Worm (Caenorhabditis elegans): ENCODE results near the gene twk-3.

The twk-3 gene

ce11 chrII:8185016-8185493 lies 27.5 kb downstream of the twk-3 start, which contains the start of the genes mig-5 and cct-1 (continued):
- TF ChIP-seq ceh-45 (GFP tag; IDR thresholded peaks at IDR 0.05) (no peak), hlh-13 (GFP tag; optimal IDR thresholded peaks at IDR 0.05) (no peak), pqm-1 (tag; optimal IDR thresholded peaks at IDR 0.05) (no peak), unc-55 (GFP tag; optimal IDR thresholded peaks at IDR 0.05) (peak; percentile 86), ahr-1 (tag; optimal IDR thresholded peaks at IDR 0.05) (no peak), fkh-6 (tag; optimal IDR thresholded peaks at IDR 0.05) (no peak), lin-11 (tag; optimal IDR thresholded peaks at IDR 0.05) (no peak), ceh-14 (tag; optimal IDR thresholded peaks at IDR 0.05) (peak; percentile 80), sox-2 (GFP tag; IDR thresholded peaks at IDR 0.05) (no peak), ceh-6 (GFP tag; optimal IDR thresholded peaks at IDR 0.05) (no peak), che-1 (tag; optimal IDR thresholded peaks at IDR 0.05) (no peak), ceh-18 (tag; optimal IDR thresholded peaks at IDR 0.05) (peak; percentile 92), ceh-22 (tag; optimal IDR thresholded peaks at IDR 0.05) (no peak), pros-1 (tag; optimal IDR thresholded peaks at IDR 0.05) (no peak), C38D4.7 (GFP tag; optimal IDR thresholded peaks at IDR 0.05) (no peak), ceh-48 (tag; optimal IDR thresholded peaks at IDR 0.05) (peak; percentile 24), unc-42 (tag; optimal IDR thresholded peaks at IDR 0.05) (peak; percentile 84), ttx-3 (tag; optimal IDR thresholded peaks at IDR 0.05) (no peak), K09A11.1 (tag; optimal IDR thresholded peaks at IDR 0.05; ENCODE audit: insufficient read depth) (peak; percentile 0), sox-4 (tag; optimal IDR thresholded peaks at IDR 0.05) (no peak), hlh-8 (tag; optimal IDR thresholded peaks at IDR 0.05) (peak; percentile 60), fax-1 (tag; optimal IDR thresholded peaks at IDR 0.05) (peak; percentile 31), nhr-232 (tag; optimal IDR thresholded peaks at IDR 0.05) (no peak), elt-4 (tag; optimal IDR thresholded peaks at IDR 0.05) (no peak), Y22D7AL.16 (tag; optimal IDR thresholded peaks at IDR 0.05) (peak; percentile 28), F13H6.1 (tag; optimal IDR thresholded peaks at IDR 0.05) (peak; percentile 5), madf-2 (tag; optimal IDR thresholded peaks at IDR 0.05) (no peak), rnt-1 (tag; optimal IDR thresholded peaks at IDR 0.05) (peak; percentile 69), ceh-9 (tag; optimal IDR thresholded peaks at IDR 0.05) (no peak), pag-3 (tag; optimal IDR thresholded peaks at IDR 0.05; ENCODE audit: borderline replicate concordance) (no peak), C08G9.2 (tag; optimal IDR thresholded peaks at IDR 0.05) (no peak), ceh-30 (tag; optimal IDR thresholded peaks at IDR 0.05) (no peak), ceh-2 (tag; optimal IDR thresholded peaks at IDR 0.05) (no peak), pax-1 (tag; optimal IDR thresholded peaks at IDR 0.05) (peak; percentile 82), zip-5 (tag; optimal IDR thresholded peaks at IDR 0.05) (no peak), dve-1 (tag; optimal IDR thresholded peaks at IDR 0.05) (peak; percentile 33), unc-86 (tag; optimal IDR thresholded peaks at IDR 0.05) (peak; percentile 66), pha-2 (tag; optimal IDR thresholded peaks at IDR 0.05) (no peak)

DNA sequence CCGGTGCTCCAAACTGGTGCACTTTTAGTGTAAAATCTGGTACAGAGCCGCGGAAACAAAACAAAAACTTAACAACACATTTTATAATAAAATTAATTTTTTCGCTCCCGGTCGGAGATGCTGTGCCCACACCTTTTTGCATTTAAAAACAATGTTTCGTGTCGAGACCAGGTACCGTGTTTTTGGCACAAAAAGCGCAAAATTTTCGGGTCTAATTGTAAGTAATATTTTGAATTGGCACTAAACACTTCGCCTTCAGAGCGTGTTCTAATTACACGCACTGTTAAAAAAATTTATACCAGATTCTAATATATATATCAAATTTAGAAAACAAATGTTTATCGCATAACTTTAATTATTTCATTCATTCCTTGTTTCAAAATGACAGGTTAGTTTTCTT lies 31.1 kb downstream of the twk-3 start, which contains the start of gene dylt-3:
dylt-3 (plus strand) TSS at position 301 of the 400 bp plus-strand sequence.
- TF ChIP-seq sox-4 (tag; optimal IDR thresholded peaks at IDR 0.05) (no peak), hlh-13 (GFP tag; optimal IDR thresholded peaks at IDR 0.05) (no peak), sdc-2 (tag; optimal IDR thresholded peaks at IDR 0.05) (no peak)

DNA sequence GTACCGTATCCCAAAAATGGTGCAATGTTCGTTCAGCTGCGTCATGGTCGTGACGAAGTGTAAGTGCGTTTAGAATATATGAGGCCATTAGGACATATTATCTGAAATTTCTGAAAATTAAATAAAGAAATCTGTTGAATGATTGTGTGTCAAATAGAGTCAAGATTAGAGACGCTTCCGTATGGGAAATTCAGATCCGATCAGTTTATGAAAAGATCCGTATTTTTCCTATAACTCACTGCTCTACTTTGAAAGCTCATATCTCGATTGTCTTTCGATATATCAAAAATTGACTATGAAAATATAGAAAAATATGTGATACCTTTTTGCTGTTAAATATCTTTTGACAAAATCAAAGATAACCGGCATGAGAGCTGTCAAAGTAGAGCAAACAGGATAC lies 32.3 kb downstream of the twk-3 start, which contains the start of gene T05C12.4:
T05C12.4 (minus strand) TSS at position 101 of the 400 bp plus-strand sequence.
- no peak for TF ChIP-seq ztf-16 (tag; optimal IDR thresholded peaks at IDR 0.05)
- TF ChIP-seq ets-4 (tag; optimal IDR thresholded peaks at IDR 0.05) = no peak
- TF ChIP-seq C08G9.2 (tag; optimal IDR thresholded peaks at IDR 0.05) = no peak
- TF ChIP-seq ceh-2 (tag; optimal IDR thresholded peaks at IDR 0.05) = no peak
- no peak for TF ChIP-seq K09A11.1 (tag; optimal IDR thresholded peaks at IDR 0.05; ENCODE audit: insufficient read depth)
- TF ChIP-seq elt-2 (tag; optimal IDR thresholded peaks at IDR 0.05) = no peak
- TF ChIP-seq hlh-30 (tag; optimal IDR thresholded peaks at IDR 0.05; ENCODE audit: insufficient read depth) = no peak
- TF ChIP-seq tbx-7 (tag; optimal IDR thresholded peaks at IDR 0.05) = no peak
- no peak for TF ChIP-seq fkh-10 (GFP tag; optimal IDR thresholded peaks at IDR 0.05)
